Worm (Caenorhabditis elegans) whole organism, L4/young adult: ENCODE results near the gene swt-3.
A peak's percentile ranks its signal among the peaks of the same experiment; 100 is the strongest.

Experiments
- W03F9.2 ChIP-seq: fragments of 150-350 bp; optimal IDR thresholded peaks from 2 replicates; lab custom pipeline; 2014; ENCODE audit warnings: missing biosample characterization, missing genetic modification characterization
- dao-5 ChIP-seq: sonication (generic microtip); optimal IDR thresholded peaks from 2 replicates; lab custom pipeline; 2016; ENCODE audit warnings: missing genotype, missing genetic modification characterization, moderate library complexity, missing compliant biosample characterization
- him-1 ChIP-seq: sonication (generic microtip); optimal IDR thresholded peaks from 2 replicates; lab custom pipeline; 2016; ENCODE audit warnings: missing genotype, missing genetic modification reagents, missing genetic modification characterization, missing compliant biosample characterization

swt-3 gene

ce11 chrIV:10780583-10780982 is at the start of gene swt-3:
Gene swt-3, minus strand, starts transcription at chrIV:10780683.
- TF ChIP-seq dao-5 (tag; lab: Kevin White, UChicago) (no peak), W03F9.2 (tag; lab: Kevin White, UChicago) (no peak), him-1 (tag; lab: Kevin White, UChicago) (no peak)

ce11 chrIV:10828049-10828448 is 47.6 kb upstream of the swt-3 start, which contains the start of gene npax-3:
Gene npax-3, minus strand, starts transcription at chrIV:10828149.
- TF ChIP-seq W03F9.2 (tag; lab: Kevin White, UChicago) (no peak), him-1 (tag; lab: Kevin White, UChicago) (no peak), dao-5 (tag; lab: Kevin White, UChicago) (no peak)

ce11 chrIV:10826029-10826428 is 45.5 kb upstream of the swt-3 start:
- TF ChIP-seq W03F9.2 (tag; lab: Kevin White, UChicago) (no peak), him-1 (tag; lab: Kevin White, UChicago) (peak; percentile 69)

- no peak for TF ChIP-seq him-1 (tag; lab: Kevin White, UChicago)
- TF ChIP-seq dao-5 (tag; lab: Kevin White, UChicago), result no peak
- no peak for TF ChIP-seq W03F9.2 (tag; lab: Kevin White, UChicago)
Observed at ce11 chrIV:10825383-10825782, 44.9 kb upstream of the swt-3 start.

- peak; percentile 65 for TF ChIP-seq him-1 (tag; lab: Kevin White, UChicago)
- peak; percentile 57 for TF ChIP-seq dao-5 (tag; lab: Kevin White, UChicago)
- peak; percentile 39 for TF ChIP-seq W03F9.2 (tag; lab: Kevin White, UChicago)
Observed at ce11 chrIV:10821672-10822304, 41.3 kb upstream of the swt-3 start.

ce11 chrIV:10820837-10821671 is 40.6 kb upstream of the swt-3 start:
- TF ChIP-seq dao-5 (tag; lab: Kevin White, UChicago) (no peak), W03F9.2 (tag; lab: Kevin White, UChicago) (no peak), him-1 (tag; lab: Kevin White, UChicago) (no peak)

- TF ChIP-seq him-1 (tag; lab: Kevin White, UChicago) (no peak), W03F9.2 (tag; lab: Kevin White, UChicago) (no peak), dao-5 (tag; lab: Kevin White, UChicago) (no peak)
Observed at ce11 chrIV:10820114-10820513, 39.6 kb upstream of the swt-3 start.

- TF ChIP-seq him-1 (tag; lab: Kevin White, UChicago) (no peak), W03F9.2 (tag; lab: Kevin White, UChicago) (no peak), dao-5 (tag; lab: Kevin White, UChicago) (no peak)
Observed at ce11 chrIV:10819049-10819448, 38.6 kb upstream of the swt-3 start.

ce11 chrIV:10817030-10817429 is 36.5 kb upstream of the swt-3 start:
- TF ChIP-seq him-1 (tag; lab: Kevin White, UChicago), result no peak
- TF ChIP-seq W03F9.2 (tag; lab: Kevin White, UChicago), result no peak
- no peak for TF ChIP-seq dao-5 (tag; lab: Kevin White, UChicago)

ce11 chrIV:10815950-10816349 is 35.5 kb upstream of the swt-3 start:
- TF ChIP-seq dao-5 (tag; lab: Kevin White, UChicago) (no peak), him-1 (tag; lab: Kevin White, UChicago) (no peak), W03F9.2 (tag; lab: Kevin White, UChicago) (no peak)

- no peak for TF ChIP-seq dao-5 (tag; lab: Kevin White, UChicago)
- TF ChIP-seq him-1 (tag; lab: Kevin White, UChicago), result no peak
- no peak for TF ChIP-seq W03F9.2 (tag; lab: Kevin White, UChicago)
Observed at ce11 chrIV:10812099-10812498, 31.6 kb upstream of the swt-3 start, which contains the start of gene miz-1. Gene miz-1, plus strand, starts transcription at chrIV:10812399.

ce11 chrIV:10811388-10811787 is 30.9 kb upstream of the swt-3 start:
- TF ChIP-seq W03F9.2 (tag; lab: Kevin White, UChicago), result no peak
- TF ChIP-seq him-1 (tag; lab: Kevin White, UChicago), result no peak
- TF ChIP-seq dao-5 (tag; lab: Kevin White, UChicago), result no peak

ce11 chrIV:10810820-10811219 is 30.3 kb upstream of the swt-3 start:
- TF ChIP-seq dao-5 (tag; lab: Kevin White, UChicago) (no peak), him-1 (tag; lab: Kevin White, UChicago) (no peak), W03F9.2 (tag; lab: Kevin White, UChicago) (no peak)
